Worm (Caenorhabditis elegans) whole organism, L1 larva: ENCODE measurements around the gene gcy-9.

Experiments used
- C16A3.4 ChIP-seq: fragments of 150-350 bp; optimal IDR thresholded peaks from 2 replicates; lab custom pipeline; 2014; ENCODE audit warnings: missing biosample characterization, missing genetic modification characterization
- F16B12.6 ChIP-seq: fragments of 150-350 bp; optimal IDR thresholded peaks from 2 replicates; lab custom pipeline; 2014; ENCODE audit warnings: missing biosample characterization, missing genetic modification characterization
- Y116A8C.19 ChIP-seq: sonication (generic microtip); optimal IDR thresholded peaks from 2 replicates; lab custom pipeline; 2016; ENCODE audit warnings: missing compliant biosample characterization, missing genetic modification characterization, borderline replicate concordance
- aha-1 ChIP-seq: fragments of 150-350 bp; optimal IDR thresholded peaks from 2 replicates; lab custom pipeline; 2014; ENCODE audit warnings: missing biosample characterization, missing genetic modification characterization
- alr-1 ChIP-seq: fragments of 200-800 bp; sonication (Bioruptor generic); optimal IDR thresholded peaks from 2 replicates; lab custom pipeline; 2018; ENCODE audit warnings: borderline replicate concordance, mild to moderate bottlenecking, missing genetic modification characterization, missing compliant biosample characterization
- aly-2 ChIP-seq: fragments of 150-350 bp; optimal IDR thresholded peaks from 2 replicates; lab custom pipeline; 2014; ENCODE audit warnings: missing biosample characterization, missing genetic modification characterization
- ceh-63 ChIP-seq: fragments of 200-800 bp; sonication (Bioruptor generic); optimal IDR thresholded peaks from 2 replicates; lab custom pipeline; 2018; ENCODE audit warnings: mild to moderate bottlenecking, missing genetic modification characterization, missing compliant biosample characterization
- ceh-82 ChIP-seq, 3 experiments: fragments of 150-350 bp in 1 of 3; sonication (generic microtip) in 2 of 3; optimal IDR thresholded peaks; 2 replicates each; lab custom pipeline; 2014 to 2017; ENCODE audit warnings: missing biosample characterization in 3 of 3, missing genetic modification characterization in 3 of 3
- ceh-90 ChIP-seq: sonication (generic microtip); optimal IDR thresholded peaks from 2 replicates; lab custom pipeline; 2016; ENCODE audit warnings: missing genetic modification characterization, missing compliant biosample characterization
- dsc-1 ChIP-seq: sonication (generic microtip); optimal IDR thresholded peaks from 2 replicates; lab custom pipeline; 2016; ENCODE audit warnings: mild to moderate bottlenecking, missing genetic modification characterization, missing compliant biosample characterization
- efl-1 ChIP-seq, 4 experiments: fragments of 150-350 bp; optimal IDR thresholded peaks in 3 of 4; peaks in 1 of 4; 1 replicate in 1 of 4; 2 replicates in 3 of 4; lab custom pipeline; 2014; ENCODE audit warnings: missing biosample characterization in 2 of 4, missing genetic modification characterization in 2 of 4, missing genetic modification reagents in 2 of 4
- efl-3 ChIP-seq: fragments of 200-800 bp; sonication (Bioruptor generic); optimal IDR thresholded peaks from 2 replicates; lab custom pipeline; 2018; ENCODE audit warnings: mild to moderate bottlenecking, missing genetic modification characterization, missing compliant biosample characterization
- egl-13 ChIP-seq: sonication (generic microtip); optimal IDR thresholded peaks from 2 replicates; lab custom pipeline; 2016; ENCODE audit warnings: missing genotype, missing genetic modification reagents, missing genetic modification characterization, missing compliant biosample characterization
- egl-27 ChIP-seq, 2 experiments: fragments of 150-350 bp in 1 of 2; sonication (generic microtip); optimal IDR thresholded peaks; 3 replicates each; lab custom pipeline; 2017 to 2018; ENCODE audit warnings: missing biosample characterization in 2 of 2, missing genetic modification characterization in 2 of 2, missing genetic modification reagents in 2 of 2
- elt-3 ChIP-seq, 6 experiments: fragments of 150-350 bp in 1 of 6; sonication (generic microtip); optimal IDR thresholded peaks; 2 replicates each; lab custom pipeline; 2017 to 2018; ENCODE audit warnings: missing biosample characterization in 6 of 6, missing genetic modification characterization in 6 of 6, inconsistent platforms in 1 of 6
- hlh-4 ChIP-seq: sonication (generic microtip); optimal IDR thresholded peaks from 2 replicates; lab custom pipeline; 2016; ENCODE audit warnings: mild to moderate bottlenecking, missing genetic modification characterization, missing compliant biosample characterization
- hpl-2 ChIP-seq: fragments of 150-350 bp; optimal IDR thresholded peaks from 2 replicates; lab custom pipeline; 2014; ENCODE audit warnings: missing biosample characterization, missing genetic modification reagents, missing genetic modification characterization
- irx-1 ChIP-seq: sonication (generic microtip); optimal IDR thresholded peaks from 2 replicates; lab custom pipeline; 2016; ENCODE audit warnings: missing genetic modification characterization, missing compliant biosample characterization
- jun-1 ChIP-seq: fragments of 150-350 bp; optimal IDR thresholded peaks from 2 replicates; lab custom pipeline; 2014; ENCODE audit warnings: missing biosample characterization, missing genetic modification reagents, missing genetic modification characterization
- lin-14 ChIP-seq: fragments of 200-800 bp; sonication (Bioruptor generic); optimal IDR thresholded peaks from 2 replicates; lab custom pipeline; 2018; ENCODE audit warnings: mild to moderate bottlenecking, missing genetic modification characterization, moderate library complexity, missing compliant biosample characterization
- lin-15B ChIP-seq: fragments of 150-350 bp; sonication (generic microtip); optimal IDR thresholded peaks from 3 replicates; lab custom pipeline; 2014; ENCODE audit warnings: missing biosample characterization, missing genetic modification characterization
- lir-3 ChIP-seq: sonication (generic microtip); optimal IDR thresholded peaks from 2 replicates; lab custom pipeline; 2016; ENCODE audit warnings: mild to moderate bottlenecking, missing genetic modification characterization, moderate library complexity, missing compliant biosample characterization; ENCODE audit not compliant: poor library complexity
- lsy-2 ChIP-seq, 2 experiments: fragments of 150-350 bp; optimal IDR thresholded peaks; 2 replicates each; lab custom pipeline; 2014; ENCODE audit warnings: missing biosample characterization in 2 of 2, missing genetic modification characterization in 2 of 2
- nhr-12 ChIP-seq: sonication (generic microtip); optimal IDR thresholded peaks from 2 replicates; lab custom pipeline; 2017; ENCODE audit warnings: missing biosample characterization, missing genetic modification characterization
- nhr-19 ChIP-seq: fragments of 200-800 bp; sonication (Bioruptor generic); conservative IDR thresholded peaks from 2 replicates; pipeline ENCODE4 v1.3.6; 2022; ENCODE audit warnings: missing genetic modification characterization, missing compliant biosample characterization
- nhr-28 ChIP-seq: fragments of 150-350 bp; optimal IDR thresholded peaks from 2 replicates; lab custom pipeline; 2014; ENCODE audit warnings: missing biosample characterization, missing genetic modification characterization
- nhr-47 ChIP-seq: sonication (generic microtip); optimal IDR thresholded peaks from 2 replicates; lab custom pipeline; 2016; ENCODE audit warnings: mild to moderate bottlenecking, missing genetic modification characterization, moderate library complexity, missing compliant biosample characterization
- nhr-71 ChIP-seq: sonication (generic microtip); optimal IDR thresholded peaks from 2 replicates; lab custom pipeline; 2016; ENCODE audit warnings: mild to moderate bottlenecking, missing genetic modification characterization, moderate library complexity, missing compliant biosample characterization
- nhr-85 ChIP-seq: sonication (generic microtip); peaks from one replicate; lab custom pipeline; 2016; ENCODE audit warnings: missing genetic modification characterization, inconsistent platforms, missing compliant biosample characterization
- pag-3 ChIP-seq: sonication (generic microtip); optimal IDR thresholded peaks from 2 replicates; lab custom pipeline; 2017; ENCODE audit warnings: missing genetic modification characterization, mild to moderate bottlenecking, missing compliant biosample characterization, antibody characterized with exemption, borderline replicate concordance; ENCODE audit not compliant: insufficient read depth
- pax-3 ChIP-seq: fragments of 200-800 bp; sonication (Bioruptor generic); optimal IDR thresholded peaks from 2 replicates; lab custom pipeline; 2018; ENCODE audit warnings: mild to moderate bottlenecking, missing genetic modification characterization, moderate library complexity, missing compliant biosample characterization
- pqm-1 ChIP-seq: sonication (generic microtip); optimal IDR thresholded peaks from 3 replicates; lab custom pipeline; 2017; ENCODE audit warnings: missing biosample characterization, missing genetic modification characterization
- skn-1 ChIP-seq: fragments of 150-350 bp; optimal IDR thresholded peaks from 2 replicates; lab custom pipeline; 2014; ENCODE audit warnings: missing biosample characterization, missing genetic modification characterization
- snpc-4 ChIP-seq: fragments of 150-350 bp; optimal IDR thresholded peaks from 2 replicates; lab custom pipeline; 2014; ENCODE audit warnings: missing biosample characterization, missing genetic modification characterization
- sox-4 ChIP-seq: sonication (generic microtip); optimal IDR thresholded peaks from 2 replicates; lab custom pipeline; 2016; ENCODE audit warnings: missing genetic modification characterization, missing compliant biosample characterization
- sptf-1 ChIP-seq: fragments of 150-350 bp; optimal IDR thresholded peaks from 2 replicates; lab custom pipeline; 2014; ENCODE audit warnings: missing biosample characterization, missing genetic modification characterization
- tlp-1 ChIP-seq: fragments of 150-350 bp; optimal IDR thresholded peaks from 2 replicates; lab custom pipeline; 2014; ENCODE audit warnings: missing biosample characterization, missing genetic modification characterization
- unc-30 ChIP-seq: sonication (generic microtip); optimal IDR thresholded peaks from 2 replicates; lab custom pipeline; 2017; ENCODE audit warnings: missing biosample characterization, missing genetic modification characterization
- unc-86 ChIP-seq: sonication (generic microtip); optimal IDR thresholded peaks from 2 replicates; lab custom pipeline; 2016; ENCODE audit warnings: missing genetic modification characterization, missing compliant biosample characterization
- vab-15 ChIP-seq: sonication (generic microtip); optimal IDR thresholded peaks from 2 replicates; lab custom pipeline; 2017; ENCODE audit warnings: missing genotype, mild to moderate bottlenecking, missing genetic modification characterization, missing compliant biosample characterization
- ztf-11 ChIP-seq, 2 experiments: sonication (generic microtip); optimal IDR thresholded peaks; 2 replicates each; lab custom pipeline; 2016 to 2017; ENCODE audit warnings: missing genetic modification characterization in 2 of 2, missing biosample characterization in 1 of 2, missing compliant biosample characterization in 1 of 2

gcy-9 gene

DNA sequence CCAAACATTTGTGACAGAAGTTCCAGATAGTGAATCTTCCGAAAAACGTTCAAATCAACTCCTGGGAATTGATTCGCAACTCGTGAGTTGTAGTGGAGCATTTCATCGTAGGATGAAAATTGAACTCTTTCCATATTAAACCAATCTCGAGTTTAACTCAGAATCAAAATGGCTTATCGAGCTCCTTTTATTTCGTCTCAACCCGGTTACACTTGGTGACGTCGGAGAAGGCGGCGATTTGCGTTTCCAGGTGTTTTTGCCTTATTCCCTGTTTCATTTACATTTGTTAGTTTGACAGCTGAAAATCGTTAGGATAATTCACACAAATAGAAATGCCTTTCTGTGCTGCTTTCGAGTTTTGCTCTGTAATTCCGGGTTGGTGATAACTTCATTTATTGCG, 37.8 kb upstream of the gcy-9 start, which contains the start of gene F42E11.3:
Gene F42E11.3 (minus strand): TSS at position 101 of the 400 bp plus-strand sequence.
- TF ChIP-seq snpc-4 (tag; lab: Kevin White, UChicago) (no peak), ceh-63 (GFP tag; lab: Kevin White, UChicago) (no peak), lir-3 (tag; lab: Kevin White, UChicago) (no peak), egl-13 (tag; lab: Kevin White, UChicago) (no peak), pag-3 (tag; lab: Kevin White, UChicago) (no peak), lsy-2 (tag; optimal IDR thresholded peaks at IDR 0.05; lab: Kevin White, UChicago) (no peak), unc-86 (tag; lab: Kevin White, UChicago) (no peak), nhr-19 (GFP tag; lab: Robert Waterston, UW) (no peak), aly-2 (tag; lab: Kevin White, UChicago) (no peak), nhr-12 (tag; lab: Kevin White, UChicago) (no peak), Y116A8C.19 (tag; lab: Kevin White, UChicago) (no peak), hlh-4 (peak; percentile 66), sox-4 (tag; lab: Kevin White, UChicago) (no peak), lin-15B (tag; lab: Kevin White, UChicago) (no peak), dsc-1 (tag; lab: Kevin White, UChicago) (peak; percentile 23), hpl-2 (GFP tag; lab: Kevin White, UChicago) (no peak)

DNA sequence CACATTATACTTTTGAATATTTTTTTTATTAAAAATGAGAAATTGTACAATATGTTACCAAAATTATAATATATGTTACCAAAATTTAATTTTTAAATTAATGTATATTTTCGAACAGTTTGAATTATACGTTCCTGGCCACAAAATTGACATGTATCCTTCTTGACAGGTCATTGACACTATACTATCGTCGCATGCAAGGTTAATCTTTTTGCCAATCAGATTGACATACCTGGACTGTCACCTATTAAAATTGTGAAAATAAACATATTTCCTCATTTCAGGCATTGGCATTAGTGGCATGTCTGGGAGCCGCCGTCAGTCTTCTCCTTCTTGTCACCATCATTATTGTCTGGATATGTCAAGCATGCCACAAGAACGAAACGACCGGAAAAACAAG, 32.4 kb upstream of the gcy-9 start:
- no peak for TF ChIP-seq pag-3 (tag; lab: Kevin White, UChicago)
- TF ChIP-seq hlh-4, result no peak
- no peak for TF ChIP-seq egl-27 (tag; optimal IDR thresholded peaks at IDR 0.05; lab: Kevin White, UChicago)
- no peak for TF ChIP-seq nhr-28
- no peak for TF ChIP-seq C16A3.4 (tag; lab: Kevin White, UChicago)
- TF ChIP-seq aha-1 (tag; lab: Kevin White, UChicago), result no peak
- no peak for TF ChIP-seq ceh-90 (tag; lab: Kevin White, UChicago)
- TF ChIP-seq lin-15B (tag; lab: Kevin White, UChicago), result no peak
- TF ChIP-seq elt-3 (tag; optimal IDR thresholded peaks at IDR 0.05; lab: Kevin White, UChicago), result no peak
- TF ChIP-seq nhr-85, result no peak
- no peak for TF ChIP-seq dsc-1 (tag; lab: Kevin White, UChicago)

DNA sequence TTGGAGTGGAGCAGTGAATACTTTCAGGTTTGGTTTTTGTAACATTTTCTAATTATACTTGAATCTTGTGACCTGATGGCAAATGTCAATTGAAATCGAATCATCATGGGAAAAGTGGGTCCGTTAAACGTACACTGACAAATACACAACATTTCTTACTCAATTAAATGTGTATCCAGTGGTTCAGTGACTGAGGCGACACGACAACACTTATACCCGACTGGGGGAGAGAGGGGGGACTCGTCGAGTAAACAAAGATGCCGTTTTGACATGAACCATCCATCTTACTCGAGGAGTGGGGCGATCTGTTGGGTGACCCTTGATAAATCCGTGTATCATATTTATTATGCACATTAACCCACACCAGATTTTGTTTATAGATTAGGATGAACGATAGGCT, 31.2 kb upstream of the gcy-9 start:
- TF ChIP-seq ceh-63 (GFP tag; lab: Kevin White, UChicago) (no peak), skn-1 (no peak), ceh-82 (tag; optimal IDR thresholded peaks at IDR 0.05; lab: Kevin White, UChicago) (no peak), dsc-1 (tag; lab: Kevin White, UChicago) (peak; percentile 46), lin-15B (tag; lab: Kevin White, UChicago) (no peak), ztf-11 (tag; optimal IDR thresholded peaks at IDR 0.05; lab: Kevin White, UChicago) (peak in 1 of 2 experiments; percentile 37), pqm-1 (tag; lab: Kevin White, UChicago) (no peak), pax-3 (tag; lab: Kevin White, UChicago) (no peak), F16B12.6 (tag; lab: Kevin White, UChicago) (no peak), efl-1 (optimal IDR thresholded peaks at IDR 0.05; lab: Kevin White, UChicago) (no peak), efl-1 (GFP tag; optimal IDR thresholded peaks at IDR 0.05 in 1 of 2; lab: Kevin White, UChicago) (peak in 1 of 2 experiments; percentile 39), hpl-2 (GFP tag; lab: Kevin White, UChicago) (no peak), alr-1 (tag; lab: Kevin White, UChicago) (no peak), efl-3 (GFP tag; lab: Kevin White, UChicago) (no peak), sptf-1 (tag; lab: Kevin White, UChicago) (no peak), jun-1 (no peak), unc-30 (tag; lab: Kevin White, UChicago) (no peak), tlp-1 (no peak), nhr-71 (peak; percentile 25), nhr-47 (tag; lab: Kevin White, UChicago) (no peak), vab-15 (tag; lab: Kevin White, UChicago) (peak; percentile 10), lin-14 (GFP tag; lab: Kevin White, UChicago) (peak; percentile 33), irx-1 (tag; lab: Kevin White, UChicago) (no peak)
